Worm (Caenorhabditis elegans): ENCODE results near the gene sem-5.

- no peak for TF ChIP-seq unc-3 (GFP tag; conservative IDR thresholded peaks at IDR 0.05)
- TF ChIP-seq unc-3 (tag; optimal IDR thresholded peaks at IDR 0.05): no peak
- no peak for TF ChIP-seq ets-4 (tag; optimal IDR thresholded peaks at IDR 0.05)
- no peak for TF ChIP-seq nhr-11 (tag; optimal IDR thresholded peaks at IDR 0.05)
- no peak for TF ChIP-seq tbx-2 (tag; optimal IDR thresholded peaks at IDR 0.05)
Measured at ce11 chrX:7982047-7982446, 20.5 kb upstream of the sem-5 start, which contains the start of gene his-71.
